Worm (Caenorhabditis elegans) whole organism, young adult: Measurements from ENCODE around the gene E01B7.2.

Experiments used
- F10E7.11 ChIP-seq: sonication (generic microtip); optimal IDR thresholded peaks from 2 replicates; lab custom pipeline; 2017; ENCODE audit warnings: mild to moderate bottlenecking, missing genetic modification characterization, moderate library complexity, missing compliant biosample characterization
- Y53F4B.3 ChIP-seq: fragments of 200-800 bp; sonication (Bioruptor generic); IDR thresholded peaks from 2 replicates; pipeline ENCODE4 v1.3.6; 2022; ENCODE audit warnings: missing genetic modification reagents, missing genetic modification characterization, missing compliant biosample characterization
- Y56A3A.18 ChIP-seq: fragments of 200-800 bp; sonication (Bioruptor generic); IDR thresholded peaks from 2 replicates; pipeline ENCODE4 v1.3.6; 2022; ENCODE audit warnings: missing genetic modification reagents, missing genetic modification characterization, missing compliant biosample characterization
- aptf-2 ChIP-seq: fragments of 200-800 bp; sonication (Bioruptor generic); conservative IDR thresholded peaks from 2 replicates; pipeline ENCODE4 v1.3.6; 2022; ENCODE audit warnings: missing genetic modification reagents, missing genetic modification characterization, missing compliant biosample characterization
- ccch-3 ChIP-seq: fragments of 200-800 bp; sonication (Bioruptor generic); optimal IDR thresholded peaks from 2 replicates; lab custom pipeline; 2018; ENCODE audit warnings: mild to moderate bottlenecking, missing genetic modification characterization, missing compliant biosample characterization
- ceh-27 ChIP-seq: fragments of 200-800 bp; sonication (Bioruptor generic); optimal IDR thresholded peaks from 2 replicates; lab custom pipeline; 2018; ENCODE audit warnings: mild to moderate bottlenecking, missing genetic modification characterization, moderate library complexity, missing compliant biosample characterization
- ceh-58 ChIP-seq: fragments of 200-800 bp; sonication (Bioruptor generic); IDR thresholded peaks from 2 replicates; pipeline ENCODE4 v1.3.6; 2022; ENCODE audit warnings: missing genetic modification characterization, missing compliant biosample characterization
- ceh-79 ChIP-seq: sonication (generic microtip); optimal IDR thresholded peaks from 2 replicates; lab custom pipeline; 2017; ENCODE audit warnings: mild to moderate bottlenecking, missing genetic modification characterization, missing compliant biosample characterization
- chd-7 ChIP-seq: sonication (generic microtip); optimal IDR thresholded peaks from 2 replicates; lab custom pipeline; 2016; ENCODE audit warnings: mild to moderate bottlenecking, missing genetic modification characterization, moderate library complexity, missing compliant biosample characterization
- dox-1 ChIP-seq: fragments of 200-800 bp; sonication (Bioruptor generic); IDR thresholded peaks from 2 replicates; pipeline ENCODE4 v1.3.6; 2022; ENCODE audit warnings: missing genetic modification reagents, missing genetic modification characterization, missing compliant biosample characterization
- dpff-1 ChIP-seq: sonication (generic microtip); optimal IDR thresholded peaks from 2 replicates; lab custom pipeline; 2017; ENCODE audit warnings: mild to moderate bottlenecking, missing genetic modification characterization, missing compliant biosample characterization
- efl-1 ChIP-seq: fragments of 150-350 bp; optimal IDR thresholded peaks from 2 replicates; lab custom pipeline; 2014; ENCODE audit warnings: missing biosample characterization, missing genetic modification reagents, missing genetic modification characterization
- egl-44 ChIP-seq: fragments of 200-800 bp; sonication (Bioruptor generic); IDR thresholded peaks from 2 replicates; pipeline ENCODE4 v1.3.6; 2022; ENCODE audit warnings: missing genetic modification reagents, missing genetic modification characterization, missing compliant biosample characterization
- ets-4 ChIP-seq: fragments of 200-800 bp; sonication (Bioruptor generic); optimal IDR thresholded peaks from 2 replicates; lab custom pipeline; 2018; ENCODE audit warnings: mild to moderate bottlenecking, missing genetic modification characterization, missing compliant biosample characterization
- fkh-3 ChIP-seq: sonication (generic microtip); optimal IDR thresholded peaks from 2 replicates; lab custom pipeline; 2016; ENCODE audit warnings: mild to moderate bottlenecking, missing genetic modification characterization, missing compliant biosample characterization
- gei-17 ChIP-seq: fragments of 200-800 bp; sonication (Bioruptor generic); optimal IDR thresholded peaks from 2 replicates; lab custom pipeline; 2018; ENCODE audit warnings: mild to moderate bottlenecking, missing genetic modification characterization, missing compliant biosample characterization
- him-1 ChIP-seq: sonication (generic microtip); optimal IDR thresholded peaks from 2 replicates; lab custom pipeline; 2016; ENCODE audit warnings: missing genotype, missing genetic modification reagents, missing genetic modification characterization, missing compliant biosample characterization
- hlh-26 ChIP-seq: fragments of 200-800 bp; sonication (Bioruptor generic); conservative IDR thresholded peaks from 2 replicates; pipeline ENCODE4 v1.3.6; 2022; ENCODE audit warnings: missing genetic modification reagents, missing genetic modification characterization, missing compliant biosample characterization
- lin-26 ChIP-seq: fragments of 200-800 bp; sonication (Bioruptor generic); IDR thresholded peaks from 2 replicates; pipeline ENCODE4 v1.3.6; 2022; ENCODE audit warnings: missing genetic modification reagents, missing genetic modification characterization, missing compliant biosample characterization
- mcd-1 ChIP-seq: fragments of 200-800 bp; sonication (Bioruptor generic); IDR thresholded peaks from 2 replicates; pipeline ENCODE4 v1.3.6; 2022; ENCODE audit warnings: missing genetic modification reagents, missing genetic modification characterization, missing compliant biosample characterization
- mxl-1 ChIP-seq: sonication (generic microtip); optimal IDR thresholded peaks from 2 replicates; lab custom pipeline; 2016; ENCODE audit warnings: missing genetic modification characterization, missing compliant biosample characterization
- nhr-27 ChIP-seq: fragments of 200-800 bp; sonication (Bioruptor generic); optimal IDR thresholded peaks from 2 replicates; lab custom pipeline; 2018; ENCODE audit warnings: mild to moderate bottlenecking, missing genetic modification characterization, moderate library complexity, missing compliant biosample characterization
- nhr-80 ChIP-seq: sonication (generic microtip); optimal IDR thresholded peaks from 2 replicates; lab custom pipeline; 2016; ENCODE audit warnings: missing genetic modification characterization, missing compliant biosample characterization
- pha-4 ChIP-seq: fragments of 150-350 bp; sonication (generic microtip); optimal IDR thresholded peaks from 2 replicates; lab custom pipeline; 2014; ENCODE audit warnings: missing biosample characterization, missing genetic modification reagents, missing genetic modification characterization
- rcor-1 ChIP-seq: fragments of 200-800 bp; sonication (Bioruptor generic); IDR thresholded peaks from 2 replicates; pipeline ENCODE4 v1.3.6; 2022; ENCODE audit warnings: missing genetic modification reagents, missing genetic modification characterization, missing compliant biosample characterization
- rpc-1 ChIP-seq, 2 experiments: fragments of 150-350 bp in 1 of 2; sonication (generic microtip) in 1 of 2; optimal IDR thresholded peaks; 2 replicates each; lab custom pipeline; 2014 to 2018; ENCODE audit warnings: missing biosample characterization in 1 of 2, missing genetic modification characterization in 1 of 2, missing genetic modification reagents in 1 of 2, missing genotype in 1 of 2
- sdz-38 ChIP-seq: sonication (generic microtip); optimal IDR thresholded peaks from 2 replicates; lab custom pipeline; 2016; ENCODE audit warnings: missing genotype, missing genetic modification characterization, missing compliant biosample characterization
- sea-2 ChIP-seq: fragments of 200-800 bp; sonication (Bioruptor generic); IDR thresholded peaks from 2 replicates; pipeline ENCODE4 v1.3.6; 2022; ENCODE audit warnings: missing genetic modification characterization, missing compliant biosample characterization
- snpc-1.1 ChIP-seq: sonication (generic microtip); optimal IDR thresholded peaks from 2 replicates; lab custom pipeline; 2017; ENCODE audit warnings: missing genetic modification characterization, mild to moderate bottlenecking, missing compliant biosample characterization, antibody characterized with exemption, moderate library complexity, missing genotype, missing genetic modification reagents; ENCODE audit not compliant: insufficient read depth
- snpc-4 ChIP-seq, 5 experiments: fragments of 150-350 bp in 1 of 5; sonication (generic microtip) in 4 of 5; optimal IDR thresholded peaks; 2 replicates each; lab custom pipeline; 2014 to 2018; ENCODE audit warnings: missing genetic modification characterization in 5 of 5, missing biosample characterization in 3 of 5, antibody characterized with exemption in 2 of 5, mild to moderate bottlenecking in 2 of 5, missing compliant biosample characterization in 2 of 5, missing genotype in 2 of 5, moderate library complexity in 2 of 5, missing genetic modification reagents in 1 of 5
- somi-1 ChIP-seq: fragments of 200-800 bp; sonication (Bioruptor generic); optimal IDR thresholded peaks from 2 replicates; lab custom pipeline; 2018; ENCODE audit warnings: mild to moderate bottlenecking, missing genetic modification characterization, missing compliant biosample characterization
- unc-130 ChIP-seq: sonication (generic microtip); optimal IDR thresholded peaks from 2 replicates; lab custom pipeline; 2016; ENCODE audit warnings: missing genetic modification reagents, missing genetic modification characterization, missing compliant biosample characterization
- ztf-22 ChIP-seq: fragments of 200-800 bp; sonication (Bioruptor generic); optimal IDR thresholded peaks from 2 replicates; lab custom pipeline; 2018; ENCODE audit warnings: mild to moderate bottlenecking, missing genetic modification characterization, moderate library complexity, missing compliant biosample characterization
- ztf-28 ChIP-seq: fragments of 200-800 bp; sonication (Bioruptor generic); IDR thresholded peaks from 2 replicates; pipeline ENCODE4 v1.3.6; 2022; ENCODE audit warnings: missing genetic modification reagents, missing genetic modification characterization, missing compliant biosample characterization
- ztf-6 ChIP-seq: fragments of 200-800 bp; sonication (Bioruptor generic); IDR thresholded peaks from 2 replicates; pipeline ENCODE4 v1.3.6; 2022; ENCODE audit warnings: missing genetic modification reagents, missing genetic modification characterization, missing compliant biosample characterization

The E01B7.2 gene

DNA sequence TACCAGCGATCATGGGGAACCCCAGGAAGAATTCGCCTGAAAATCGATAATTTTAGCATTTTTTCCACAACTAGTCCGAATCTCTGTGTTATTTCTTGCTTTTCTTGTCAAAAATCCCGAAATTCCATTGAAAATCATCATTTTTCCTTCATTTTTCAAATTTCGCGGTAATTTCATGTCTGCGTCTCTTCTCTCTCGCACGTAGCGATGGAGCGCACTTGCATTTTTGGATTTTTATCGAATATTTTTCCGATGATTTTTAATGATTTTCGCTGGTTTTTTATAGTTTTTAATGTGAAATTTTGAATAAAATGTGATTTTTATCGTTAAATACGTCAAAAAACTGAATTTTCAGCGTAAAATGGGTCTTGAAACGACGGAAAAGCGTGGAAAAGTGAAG lies at the start of gene E01B7.2 (continued):
- TF ChIP-seq somi-1 (GFP tag; lab: Kevin White, UChicago) (no peak), sea-2 (GFP tag; lab: Robert Waterston, UW) (no peak), snpc-1.1 (no peak), snpc-4 (GFP tag; optimal IDR thresholded peaks at IDR 0.05; lab: Kevin White, UChicago) (no peak), snpc-4 (tag; optimal IDR thresholded peaks at IDR 0.05; lab: Kevin White, UChicago) (peak in 3 of 4 experiments; percentile 3 to 60 (median 27)), ceh-58 (GFP tag; lab: Robert Waterston, UW) (no peak), gei-17 (GFP tag; lab: Kevin White, UChicago) (no peak), him-1 (peak; percentile 36), Y53F4B.3 (no peak), rpc-1 (optimal IDR thresholded peaks at IDR 0.05; lab: Kevin White, UChicago) (no peak), rpc-1 (tag; optimal IDR thresholded peaks at IDR 0.05; lab: Kevin White, UChicago) (no peak), ceh-79 (tag; lab: Kevin White, UChicago) (no peak), ceh-27 (GFP tag; lab: Kevin White, UChicago) (no peak), fkh-3 (tag; lab: Kevin White, UChicago) (no peak), ztf-6 (GFP tag; lab: Robert Waterston, UW) (no peak), F10E7.11 (no peak), pha-4 (tag; lab: Kevin White, UChicago) (peak; percentile 56), aptf-2 (GFP tag; lab: Robert Waterston, UW) (no peak), dpff-1 (tag; lab: Kevin White, UChicago) (no peak), ztf-28 (GFP tag; lab: Robert Waterston, UW) (no peak), lin-26 (no peak), nhr-27 (tag; lab: Kevin White, UChicago) (no peak), ets-4 (GFP tag; lab: Kevin White, UChicago) (no peak), hlh-26 (GFP tag; lab: Robert Waterston, UW) (no peak), rcor-1 (GFP tag; lab: Robert Waterston, UW) (peak; percentile 75), sdz-38 (tag; lab: Kevin White, UChicago) (no peak), mcd-1 (GFP tag; lab: Robert Waterston, UW) (peak; percentile 97), egl-44 (GFP tag; lab: Robert Waterston, UW) (no peak), efl-1 (GFP tag; lab: Kevin White, UChicago) (peak; percentile 88), ztf-22 (GFP tag; lab: Kevin White, UChicago) (no peak)

ce11 chrV:17888939-17889338 lies 32.6 kb upstream of the E01B7.2 start, which contains the start of gene C06H5.6:
Gene C06H5.6, minus strand, starts transcription at chrV:17888984.
- TF ChIP-seq dox-1 (GFP tag; lab: Robert Waterston, UW) (0 out of 2 replicates have a peak, but pooled peaks have one; percentile 41), Y56A3A.18 (GFP tag; lab: Robert Waterston, UW) (no peak), nhr-80 (tag; lab: Kevin White, UChicago) (peak; percentile 64), mxl-1 (tag; lab: Kevin White, UChicago) (no peak), ccch-3 (GFP tag; lab: Kevin White, UChicago) (no peak)

DNA sequence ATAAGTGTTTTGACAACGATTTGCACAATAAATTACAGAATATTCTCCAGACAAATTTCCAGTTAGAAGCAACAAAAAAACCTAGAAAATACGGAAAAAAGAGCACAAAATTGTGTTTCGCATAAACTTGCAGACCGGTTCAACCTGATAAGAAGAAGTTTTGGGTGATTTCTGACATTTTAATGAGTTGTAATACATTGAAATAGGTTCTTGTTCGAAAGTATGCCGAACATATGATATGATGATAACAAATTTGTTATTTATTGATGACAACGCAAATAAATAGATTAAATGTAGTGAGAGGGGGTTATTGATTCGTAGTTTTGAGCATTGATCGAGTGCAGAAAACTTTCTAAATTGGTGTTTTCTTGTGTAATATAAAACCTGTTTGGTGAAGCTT lies 30.3 kb upstream of the E01B7.2 start:
- TF ChIP-seq chd-7 (tag; lab: Kevin White, UChicago) = no peak
- peak; percentile 50 for TF ChIP-seq nhr-80 (tag; lab: Kevin White, UChicago)
- no peak for TF ChIP-seq unc-130 (GFP tag; lab: Kevin White, UChicago)
